Fruit fly (Drosophila melanogaster): ENCODE data around the gene CG11885.

The CG11885 gene

dm6 chr2L:441927-442691 lies 20.9 kb upstream of the CG11885 start (continued):
- TF ChIP-seq CG1024 (GFP tag; IDR thresholded peaks at IDR 0.05) = peak; percentile 84
- no peak for TF ChIP-seq sna (GFP tag; IDR thresholded peaks at IDR 0.05; ENCODE audit: partially characterized antibody)
- peak in 1 of 2 experiments; percentile 33 for TF ChIP-seq Hr78 (GFP tag; optimal IDR thresholded peaks at IDR 0.05)
- TF ChIP-seq tin (GFP tag; optimal IDR thresholded peaks at IDR 0.05) = peak; percentile 87
- TF ChIP-seq CG10366 (GFP tag; IDR thresholded peaks at IDR 0.05) = peak; percentile 84
- no peak for TF ChIP-seq hbn (GFP tag; IDR thresholded peaks at IDR 0.05; ENCODE audit: partially characterized antibody)
- TF ChIP-seq H2.0 (GFP tag; IDR thresholded peaks at IDR 0.05) = peak; percentile 86
- peak; percentile 27 for TF ChIP-seq ERR (GFP tag; optimal IDR thresholded peaks at IDR 0.05)
- peak; percentile 80 for TF ChIP-seq jing (GFP tag; optimal IDR thresholded peaks at IDR 0.05)
- TF ChIP-seq Gug (GFP tag; IDR thresholded peaks at IDR 0.05) = peak; percentile 84; the same call in 3 of the 4 replicates
- no peak for TF ChIP-seq CG18011 (GFP tag; optimal IDR thresholded peaks at IDR 0.05)
- peak; percentile 44 for TF ChIP-seq CG2116 (GFP tag; optimal IDR thresholded peaks at IDR 0.05)
- TF ChIP-seq sc (optimal IDR thresholded peaks at IDR 0.05) = no peak
- peak; percentile 70 for TF ChIP-seq sc (GFP tag; optimal IDR thresholded peaks at IDR 0.05)
- TF ChIP-seq az2 (GFP tag; optimal IDR thresholded peaks at IDR 0.05) = peak; percentile 86
- no peak for TF ChIP-seq GATAe (GFP tag; conservative IDR thresholded peaks at IDR 0.05)
- TF ChIP-seq Usf (GFP tag; optimal IDR thresholded peaks at IDR 0.05) = peak; percentile 48
- no peak for TF ChIP-seq D (optimal IDR thresholded peaks at IDR 0.05)
- peak; percentile 82 for TF ChIP-seq D (GFP tag; optimal IDR thresholded peaks at IDR 0.05)
- TF ChIP-seq pita (GFP tag; optimal IDR thresholded peaks at IDR 0.05) = no peak
- TF ChIP-seq TFAM (GFP tag; optimal IDR thresholded peaks at IDR 0.05) = peak; percentile 12
- TF ChIP-seq ems (GFP tag; optimal IDR thresholded peaks at IDR 0.05) = peak; percentile 65
- peak; percentile 70 for TF ChIP-seq bcd (GFP tag; optimal IDR thresholded peaks at IDR 0.05)
- peak; percentile 76 for TF ChIP-seq ind (GFP tag; optimal IDR thresholded peaks at IDR 0.05)
- TF ChIP-seq Ravus (GFP tag; IDR thresholded peaks at IDR 0.05) = no peak
- peak; percentile 67 for TF ChIP-seq CG4707 (GFP tag; optimal IDR thresholded peaks at IDR 0.05)
- peak; percentile 80 for TF ChIP-seq CG7786 (GFP tag; optimal IDR thresholded peaks at IDR 0.05)
- peak; percentile 84 for TF ChIP-seq Chrac-16 (GFP tag; optimal IDR thresholded peaks at IDR 0.05)
- TF ChIP-seq CG12744 (GFP tag; optimal IDR thresholded peaks at IDR 0.05) = peak; percentile 36
- no peak for TF ChIP-seq h (optimal IDR thresholded peaks at IDR 0.05)
- peak; percentile 63 for TF ChIP-seq CG4360 (GFP tag; IDR thresholded peaks at IDR 0.05)
- peak; percentile 73 for TF ChIP-seq dysf (GFP tag; IDR thresholded peaks at IDR 0.05)
- peak; percentile 73 for TF ChIP-seq CG12071 (GFP tag; optimal IDR thresholded peaks at IDR 0.05)
- TF ChIP-seq CG6254 (GFP tag; optimal IDR thresholded peaks at IDR 0.05) = peak; percentile 84
- peak; percentile 93 for TF ChIP-seq Xrp1 (GFP tag; IDR thresholded peaks at IDR 0.05)
- no peak for TF ChIP-seq CG10147 (GFP tag; optimal IDR thresholded peaks at IDR 0.05)
- peak; percentile 46 for TF ChIP-seq CG1792 (GFP tag; optimal IDR thresholded peaks at IDR 0.05)
- peak; percentile 96 for TF ChIP-seq ci (GFP tag; IDR thresholded peaks at IDR 0.05)
- peak; percentile 67 for TF ChIP-seq pb (GFP tag; optimal IDR thresholded peaks at IDR 0.05)
- TF ChIP-seq CG30403 (GFP tag; optimal IDR thresholded peaks at IDR 0.05) = peak; percentile 78
- TF ChIP-seq slp2 (GFP tag; optimal IDR thresholded peaks at IDR 0.05) = peak; percentile 83
- TF ChIP-seq CG3838 (GFP tag; optimal IDR thresholded peaks at IDR 0.05) = peak; percentile 23
- TF ChIP-seq CG12219 (GFP tag; optimal IDR thresholded peaks at IDR 0.05) = peak; percentile 78
- peak; percentile 84 for TF ChIP-seq CG8765 (GFP tag; IDR thresholded peaks at IDR 0.05)
- TF ChIP-seq D19B (GFP tag; optimal IDR thresholded peaks at IDR 0.05) = no peak
- peak; percentile 25 for TF ChIP-seq CG10565 (GFP tag; optimal IDR thresholded peaks at IDR 0.05)
- TF ChIP-seq gce (GFP tag; IDR thresholded peaks at IDR 0.05) = peak; percentile 89
- TF ChIP-seq CG7928 (GFP tag; optimal IDR thresholded peaks at IDR 0.05) = no peak
- TF ChIP-seq CG7963 (GFP tag; IDR thresholded peaks at IDR 0.05; ENCODE audit: partially characterized antibody) = no peak
- peak; percentile 83 for TF ChIP-seq Ptx1 (GFP tag; IDR thresholded peaks at IDR 0.05)
- no peak for TF ChIP-seq Hand (GFP tag; optimal IDR thresholded peaks at IDR 0.05)

Measured in whole organism, embryonic.